Worm (Caenorhabditis elegans) whole organism, L2 larva: ENCODE results near the gene act-3.
A peak's percentile ranks its signal among the peaks of the same experiment; 100 is the strongest.

Experiments used
- C34F6.9 ChIP-seq: fragments of 150-350 bp; optimal IDR thresholded peaks from 2 replicates; lab custom pipeline; 2014; ENCODE audit warnings: missing biosample characterization, missing genetic modification characterization
- F13H6.1 ChIP-seq: sonication (generic microtip); optimal IDR thresholded peaks from 2 replicates; lab custom pipeline; 2016; ENCODE audit warnings: missing genetic modification characterization, missing compliant biosample characterization
- R02D3.7 ChIP-seq: fragments of 150-350 bp; optimal IDR thresholded peaks from 2 replicates; lab custom pipeline; 2014; ENCODE audit warnings: missing biosample characterization, missing genetic modification characterization
- Y55F3AM.14 ChIP-seq: fragments of 200-800 bp; sonication (Bioruptor generic); optimal IDR thresholded peaks from 2 replicates; lab custom pipeline; 2018; ENCODE audit warnings: mild to moderate bottlenecking, missing genetic modification characterization, missing compliant biosample characterization
- ZK546.5 ChIP-seq: sonication (generic microtip); optimal IDR thresholded peaks from 2 replicates; lab custom pipeline; 2017; ENCODE audit warnings: missing biosample characterization, missing genetic modification characterization
- aly-2 ChIP-seq: fragments of 150-350 bp; optimal IDR thresholded peaks from 2 replicates; lab custom pipeline; 2014; ENCODE audit warnings: missing biosample characterization, missing genetic modification characterization
- ama-1 ChIP-seq: fragments of 150-350 bp; optimal IDR thresholded peaks from 2 replicates; lab custom pipeline; 2018; ENCODE audit warnings: inconsistent platforms
- blmp-1 ChIP-seq: sonication (generic microtip); optimal IDR thresholded peaks from 2 replicates; lab custom pipeline; 2017; ENCODE audit warnings: missing genetic modification characterization, mild to moderate bottlenecking, missing compliant biosample characterization, antibody characterized with exemption, moderate library complexity; ENCODE audit not compliant: insufficient read depth
- ceh-16 ChIP-seq: fragments of 150-350 bp; optimal IDR thresholded peaks from 2 replicates; lab custom pipeline; 2014; ENCODE audit warnings: missing biosample characterization, missing genetic modification characterization
- crh-2 ChIP-seq: sonication (generic microtip); optimal IDR thresholded peaks from 2 replicates; lab custom pipeline; 2017; ENCODE audit warnings: missing biosample characterization, missing genetic modification characterization
- dmd-4 ChIP-seq: sonication (generic microtip); optimal IDR thresholded peaks from 2 replicates; lab custom pipeline; 2017; ENCODE audit warnings: missing biosample characterization, missing genetic modification characterization
- egl-27 ChIP-seq: sonication (generic microtip); optimal IDR thresholded peaks from 3 replicates; lab custom pipeline; 2017; ENCODE audit warnings: missing biosample characterization, missing genetic modification reagents, missing genetic modification characterization
- elt-1 ChIP-seq: fragments of 150-350 bp; optimal IDR thresholded peaks from 2 replicates; lab custom pipeline; 2014; ENCODE audit warnings: missing biosample characterization, missing genetic modification characterization
- elt-3 ChIP-seq: sonication (generic microtip); optimal IDR thresholded peaks from 2 replicates; lab custom pipeline; 2017; ENCODE audit warnings: missing biosample characterization, missing genetic modification characterization
- fos-1 ChIP-seq: fragments of 150-350 bp; optimal IDR thresholded peaks from 2 replicates; lab custom pipeline; 2014; ENCODE audit warnings: missing biosample characterization, missing genetic modification characterization
- gmeb-1 ChIP-seq: fragments of 150-350 bp; optimal IDR thresholded peaks from 2 replicates; lab custom pipeline; 2014; ENCODE audit warnings: missing biosample characterization, missing genetic modification characterization
- lin-11 ChIP-seq: fragments of 150-350 bp; sonication (generic microtip); optimal IDR thresholded peaks from 2 replicates; lab custom pipeline; 2014; ENCODE audit warnings: missing biosample characterization, missing genetic modification characterization, inconsistent platforms, mixed read lengths
- lin-13 ChIP-seq: fragments of 150-350 bp; optimal IDR thresholded peaks from 2 replicates; lab custom pipeline; 2014; ENCODE audit warnings: missing biosample characterization, missing genetic modification reagents, missing genetic modification characterization
- lin-39 ChIP-seq: fragments of 150-350 bp; optimal IDR thresholded peaks from 2 replicates; lab custom pipeline; 2014; ENCODE audit warnings: missing biosample characterization, missing genetic modification reagents, missing genetic modification characterization
- lsy-2 ChIP-seq, 2 experiments: fragments of 150-350 bp in 1 of 2; sonication (generic microtip) in 1 of 2; optimal IDR thresholded peaks; 2 replicates each; lab custom pipeline; 2014 to 2017; ENCODE audit warnings: missing biosample characterization in 2 of 2, missing genetic modification characterization in 2 of 2
- mbf-1 ChIP-seq: sonication (generic microtip); optimal IDR thresholded peaks from 2 replicates; lab custom pipeline; 2017; ENCODE audit warnings: missing biosample characterization, missing genetic modification characterization
- mdl-1 ChIP-seq, 2 experiments: fragments of 150-350 bp in 1 of 2; sonication (generic microtip) in 1 of 2; optimal IDR thresholded peaks; 2 replicates each; lab custom pipeline; 2017; ENCODE audit warnings: missing biosample characterization in 2 of 2, missing genetic modification characterization in 2 of 2
- nhr-10 ChIP-seq: sonication (generic microtip); optimal IDR thresholded peaks from 2 replicates; lab custom pipeline; 2017; ENCODE audit warnings: missing biosample characterization, missing genetic modification characterization
- nhr-11 ChIP-seq: fragments of 150-350 bp; optimal IDR thresholded peaks from 2 replicates; lab custom pipeline; 2014; ENCODE audit warnings: missing biosample characterization, missing genetic modification characterization
- nhr-12 ChIP-seq: fragments of 150-350 bp; optimal IDR thresholded peaks from 2 replicates; lab custom pipeline; 2014; ENCODE audit warnings: missing biosample characterization, missing genetic modification characterization
- nhr-129 ChIP-seq: fragments of 150-350 bp; optimal IDR thresholded peaks from 2 replicates; lab custom pipeline; 2014; ENCODE audit warnings: missing biosample characterization, missing genetic modification characterization
- nhr-21 ChIP-seq: fragments of 150-350 bp; optimal IDR thresholded peaks from 2 replicates; lab custom pipeline; 2014; ENCODE audit warnings: missing biosample characterization, missing genetic modification characterization
- nhr-25 ChIP-seq: fragments of 150-350 bp; sonication (generic microtip); optimal IDR thresholded peaks from 3 replicates; lab custom pipeline; 2014; ENCODE audit warnings: missing biosample characterization, missing genetic modification characterization
- nhr-6 ChIP-seq: fragments of 150-350 bp; optimal IDR thresholded peaks from 2 replicates; lab custom pipeline; 2014; ENCODE audit warnings: missing biosample characterization, missing genetic modification characterization
- nhr-77 ChIP-seq: fragments of 150-350 bp; optimal IDR thresholded peaks from 2 replicates; lab custom pipeline; 2014; ENCODE audit warnings: missing biosample characterization, missing genetic modification characterization
- peb-1 ChIP-seq: fragments of 150-350 bp; optimal IDR thresholded peaks from 2 replicates; lab custom pipeline; 2014; ENCODE audit warnings: missing biosample characterization, missing genetic modification characterization
- sem-4 ChIP-seq: fragments of 150-350 bp; optimal IDR thresholded peaks from 2 replicates; lab custom pipeline; 2014; ENCODE audit warnings: missing biosample characterization, missing genetic modification reagents, missing genetic modification characterization
- skn-1 ChIP-seq: sonication (generic microtip); optimal IDR thresholded peaks from 2 replicates; lab custom pipeline; 2017; ENCODE audit warnings: missing biosample characterization, missing genetic modification characterization
- sma-3 ChIP-seq: sonication (generic microtip); optimal IDR thresholded peaks from 2 replicates; lab custom pipeline; 2016; ENCODE audit warnings: missing genetic modification reagents, missing genetic modification characterization, missing compliant biosample characterization
- sma-9 ChIP-seq, 2 experiments: fragments of 150-350 bp in 1 of 2; sonication (generic microtip) in 1 of 2; optimal IDR thresholded peaks; 2 replicates each; lab custom pipeline; 2014 to 2016; ENCODE audit warnings: missing genetic modification characterization in 2 of 2, mild to moderate bottlenecking in 1 of 2, missing biosample characterization in 1 of 2, missing compliant biosample characterization in 1 of 2, missing genetic modification reagents in 1 of 2, moderate library complexity in 1 of 2
- snpc-4 ChIP-seq: fragments of 150-350 bp; optimal IDR thresholded peaks from 2 replicates; lab custom pipeline; 2014; ENCODE audit warnings: missing biosample characterization, missing genetic modification characterization
- unc-39 ChIP-seq: fragments of 150-350 bp; optimal IDR thresholded peaks from 2 replicates; lab custom pipeline; 2014; ENCODE audit warnings: missing biosample characterization, missing genetic modification characterization
- unc-55 ChIP-seq: fragments of 150-350 bp; sonication (generic microtip); optimal IDR thresholded peaks from 3 replicates; lab custom pipeline; 2014; ENCODE audit warnings: missing biosample characterization, missing genetic modification reagents, missing genetic modification characterization
- unc-62 ChIP-seq: fragments of 150-350 bp; optimal IDR thresholded peaks from 2 replicates; lab custom pipeline; 2014; ENCODE audit warnings: missing biosample characterization, missing genetic modification reagents, missing genetic modification characterization
- zag-1 ChIP-seq: fragments of 150-350 bp; optimal IDR thresholded peaks from 2 replicates; lab custom pipeline; 2014; ENCODE audit warnings: missing biosample characterization, missing genetic modification characterization
- ztf-1 ChIP-seq: fragments of 200-800 bp; sonication (Bioruptor generic); conservative IDR thresholded peaks from 2 replicates; pipeline ENCODE4 v1.3.6; 2022; ENCODE audit warnings: missing genetic modification characterization, missing compliant biosample characterization
- ztf-11 ChIP-seq: sonication (generic microtip); optimal IDR thresholded peaks from 2 replicates; lab custom pipeline; 2017; ENCODE audit warnings: missing biosample characterization, missing genetic modification characterization
- ztf-4 ChIP-seq: fragments of 150-350 bp; optimal IDR thresholded peaks from 2 replicates; lab custom pipeline; 2014; ENCODE audit warnings: missing biosample characterization, missing genetic modification characterization

act-3 gene

ce11 chrV:11070388-11070787 lies 3.9 kb downstream of the act-3 start:
- no peak for TF ChIP-seq sma-9 (GFP tag; optimal IDR thresholded peaks at IDR 0.05; lab: Kevin White, UChicago)
- no peak for TF ChIP-seq sma-9 (tag; optimal IDR thresholded peaks at IDR 0.05; lab: Kevin White, UChicago)
- no peak for TF ChIP-seq unc-39
- no peak for TF ChIP-seq aly-2 (tag; lab: Kevin White, UChicago)
- TF ChIP-seq ZK546.5 (tag; lab: Kevin White, UChicago) = no peak
- TF ChIP-seq nhr-129 (tag; lab: Kevin White, UChicago) = no peak
- TF ChIP-seq sma-3 = peak; percentile 7
- TF ChIP-seq lsy-2 (tag; optimal IDR thresholded peaks at IDR 0.05; lab: Kevin White, UChicago) = no peak
- TF ChIP-seq C34F6.9 (tag; lab: Kevin White, UChicago) = no peak
- no peak for TF ChIP-seq nhr-10
- peak; percentile 81 for TF ChIP-seq blmp-1 (tag; lab: Kevin White, UChicago)
- TF ChIP-seq ceh-16 (tag; lab: Kevin White, UChicago) = no peak
- no peak for TF ChIP-seq skn-1 (tag; lab: Kevin White, UChicago)
- peak; percentile 12 for TF ChIP-seq nhr-21
- no peak for TF ChIP-seq elt-3 (tag; lab: Kevin White, UChicago)
- TF ChIP-seq snpc-4 = no peak
- no peak for TF ChIP-seq mbf-1 (tag; lab: Kevin White, UChicago)
- peak; percentile 75 for TF ChIP-seq nhr-25 (tag; lab: Kevin White, UChicago)
- no peak for TF ChIP-seq lin-11
- TF ChIP-seq sem-4 (tag; lab: Kevin White, UChicago) = no peak
- no peak for TF ChIP-seq egl-27
- peak; percentile 17 for TF ChIP-seq fos-1 (tag; lab: Kevin White, UChicago)
- TF ChIP-seq crh-2 (tag; lab: Kevin White, UChicago) = peak; percentile 22
- TF ChIP-seq F13H6.1 (tag; lab: Kevin White, UChicago) = no peak
- no peak for TF ChIP-seq Y55F3AM.14 (GFP tag; lab: Kevin White, UChicago)
- TF ChIP-seq unc-62 (GFP tag; lab: Kevin White, UChicago) = no peak
- no peak for TF ChIP-seq zag-1 (tag; lab: Kevin White, UChicago)
- TF ChIP-seq peb-1 (tag; lab: Kevin White, UChicago) = no peak
- TF ChIP-seq R02D3.7 = no peak
- no peak for TF ChIP-seq ztf-4
- no peak for TF ChIP-seq elt-1 (tag; lab: Kevin White, UChicago)
- no peak for TF ChIP-seq ztf-1 (GFP tag; lab: Robert Waterston, UW)
- no peak for TF ChIP-seq dmd-4 (tag; lab: Kevin White, UChicago)

- TF ChIP-seq skn-1 (tag; lab: Kevin White, UChicago) = peak; percentile 78
- peak; percentile 51 for TF ChIP-seq sma-9 (GFP tag; optimal IDR thresholded peaks at IDR 0.05; lab: Kevin White, UChicago)
- no peak for TF ChIP-seq sma-9 (tag; optimal IDR thresholded peaks at IDR 0.05; lab: Kevin White, UChicago)
- TF ChIP-seq nhr-25 (tag; lab: Kevin White, UChicago) = peak; percentile 13
- TF ChIP-seq lin-13 (GFP tag; lab: Kevin White, UChicago) = no peak
- TF ChIP-seq unc-55 = no peak
- TF ChIP-seq gmeb-1 (tag; lab: Kevin White, UChicago) = peak; percentile 18
- no peak for TF ChIP-seq lin-11
- peak in 1 of 2 experiments; percentile 33 for TF ChIP-seq mdl-1 (tag; optimal IDR thresholded peaks at IDR 0.05; lab: Kevin White, UChicago)
- TF ChIP-seq F13H6.1 (tag; lab: Kevin White, UChicago) = peak; percentile 31
- peak; percentile 15 for TF ChIP-seq egl-27
- TF ChIP-seq lsy-2 (tag; optimal IDR thresholded peaks at IDR 0.05; lab: Kevin White, UChicago) = peak in 1 of 2 experiments; percentile 46
- no peak for TF ChIP-seq ztf-11 (tag; lab: Kevin White, UChicago)
- TF ChIP-seq nhr-77 (tag; lab: Kevin White, UChicago) = no peak
- TF ChIP-seq fos-1 (tag; lab: Kevin White, UChicago) = peak; percentile 86
- peak; percentile 5 for TF ChIP-seq nhr-21
- no peak for TF ChIP-seq ztf-4
- no peak for TF ChIP-seq nhr-6
- peak; percentile 11 for TF ChIP-seq sma-3
- no peak for TF ChIP-seq nhr-11 (tag; lab: Kevin White, UChicago)
- TF ChIP-seq crh-2 (tag; lab: Kevin White, UChicago) = peak; percentile 62
These were observed 5.0 kb downstream of the act-3 start, which contains the start of gene T04C12.8 for ce11 chrV:11069277-11069676. TSS of gene T04C12.8 (minus strand) at chrV:11069358.

DNA sequence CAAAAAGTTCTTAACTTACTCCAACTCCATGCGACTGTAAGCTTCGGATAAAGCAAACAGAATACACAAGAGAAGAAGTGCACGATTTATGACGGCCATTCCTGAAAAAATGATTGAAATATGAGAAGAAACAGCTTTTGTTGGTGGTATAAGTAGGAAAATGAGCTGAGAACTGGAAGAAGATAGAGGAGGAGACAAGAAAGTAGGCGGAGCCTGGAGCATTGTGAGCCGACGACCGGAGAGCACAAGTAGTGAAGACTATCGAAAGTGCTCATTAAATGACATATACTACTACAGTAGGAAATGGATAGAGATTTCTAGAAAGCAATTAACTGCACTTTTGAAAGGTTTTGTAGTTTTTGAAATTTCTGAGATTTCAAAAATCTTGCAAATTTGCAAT lies 8.8 kb downstream of the act-3 start, which contains the start of gene nlp-80:
nlp-80 (minus strand) TSS at position 101 of the 400 bp plus-strand sequence.
- TF ChIP-seq ztf-11 (tag; lab: Kevin White, UChicago) (no peak), crh-2 (tag; lab: Kevin White, UChicago) (no peak), nhr-12 (tag; lab: Kevin White, UChicago) (no peak), snpc-4 (no peak), nhr-25 (tag; lab: Kevin White, UChicago) (no peak), unc-62 (GFP tag; lab: Kevin White, UChicago) (no peak), ama-1 (lab: Kevin White, UChicago) (no peak), Y55F3AM.14 (GFP tag; lab: Kevin White, UChicago) (no peak), nhr-10 (no peak), lin-39 (tag; lab: Kevin White, UChicago) (no peak), sem-4 (tag; lab: Kevin White, UChicago) (no peak)
